Fruit fly (Drosophila melanogaster) whole organism, embryonic: ENCODE data around the gene ebi.

ENCODE experiments used
- CG15601 ChIP-seq: fragments of 200-800 bp; sonication (Bioruptor generic); optimal IDR thresholded peaks from 3 replicates; lab custom pipeline; 2019; ENCODE audit warnings: missing biosample characterization, mild to moderate bottlenecking, missing genetic modification characterization, moderate library complexity
- CG31441 ChIP-seq: fragments of 200-800 bp; sonication (Bioruptor generic); IDR thresholded peaks from 2 replicates; pipeline ENCODE4 v1.3.6; 2022; ENCODE audit warnings: missing biosample characterization, missing genetic modification characterization
- Kr ChIP-seq: fragments of 200-800 bp; sonication (Bioruptor generic); optimal IDR thresholded peaks from 2 replicates; lab custom pipeline; 2017; ENCODE audit warnings: missing biosample characterization, mild to moderate bottlenecking, missing genetic modification characterization

- 0 out of 2 replicates have a peak, but pooled peaks have one; percentile 9 for TF ChIP-seq CG31441 (GFP tag; lab: Robert Waterston, UW)
- no peak for TF ChIP-seq Kr
- TF ChIP-seq CG15601 (tag; lab: Kevin White, UChicago), result no peak
Measured at dm6 chr2L:382807-383206, 32.1 kb upstream of the ebi start.
